Worm (Caenorhabditis elegans) whole organism, late embryonic: ENCODE measurements around the gene col-132.

ENCODE experiments used
- C38D4.7 ChIP-seq: fragments of 200-800 bp; sonication (Bioruptor generic); optimal IDR thresholded peaks from 2 replicates; lab custom pipeline; 2018; ENCODE audit warnings: mild to moderate bottlenecking, missing genetic modification characterization, moderate library complexity, missing compliant biosample characterization
- F13H6.1 ChIP-seq: sonication (generic microtip); optimal IDR thresholded peaks from 2 replicates; lab custom pipeline; 2016; ENCODE audit warnings: missing genetic modification characterization, missing compliant biosample characterization
- K02D7.2 ChIP-seq: sonication (generic microtip); optimal IDR thresholded peaks from 2 replicates; lab custom pipeline; 2017; ENCODE audit warnings: mild to moderate bottlenecking, missing genetic modification characterization, missing compliant biosample characterization
- T23F11.4 ChIP-seq: fragments of 200-800 bp; sonication (Bioruptor generic); optimal IDR thresholded peaks from 2 replicates; lab custom pipeline; 2018; ENCODE audit warnings: mild to moderate bottlenecking, missing genetic modification characterization, missing compliant biosample characterization
- ceh-14 ChIP-seq: sonication (generic microtip); optimal IDR thresholded peaks from 2 replicates; lab custom pipeline; 2016; ENCODE audit warnings: missing genotype, missing genetic modification characterization, missing compliant biosample characterization
- ceh-18 ChIP-seq: sonication (generic microtip); optimal IDR thresholded peaks from 2 replicates; lab custom pipeline; 2016; ENCODE audit warnings: missing genetic modification characterization, missing compliant biosample characterization
- ceh-2 ChIP-seq: sonication (generic microtip); optimal IDR thresholded peaks from 2 replicates; lab custom pipeline; 2016; ENCODE audit warnings: missing genotype, missing genetic modification characterization, missing compliant biosample characterization
- ceh-24 ChIP-seq: sonication (generic microtip); optimal IDR thresholded peaks from 2 replicates; lab custom pipeline; 2016; ENCODE audit warnings: mild to moderate bottlenecking, missing genetic modification characterization, missing compliant biosample characterization
- ceh-30 ChIP-seq: fragments of 150-350 bp; optimal IDR thresholded peaks from 2 replicates; lab custom pipeline; 2014; ENCODE audit warnings: missing biosample characterization, missing genetic modification characterization
- ceh-34 ChIP-seq: sonication (generic microtip); optimal IDR thresholded peaks from 2 replicates; lab custom pipeline; 2016; ENCODE audit warnings: mild to moderate bottlenecking, missing genetic modification characterization, missing compliant biosample characterization
- ceh-45 ChIP-seq: fragments of 200-800 bp; sonication (Bioruptor generic); IDR thresholded peaks from 2 replicates; pipeline ENCODE4 v1.3.6; 2022; ENCODE audit warnings: missing genetic modification reagents, missing genetic modification characterization, missing compliant biosample characterization
- ceh-48 ChIP-seq: sonication (generic microtip); optimal IDR thresholded peaks from 2 replicates; lab custom pipeline; 2016; ENCODE audit warnings: missing genetic modification characterization, inconsistent platforms, missing compliant biosample characterization
- che-1 ChIP-seq: sonication (generic microtip); optimal IDR thresholded peaks from 2 replicates; lab custom pipeline; 2016; ENCODE audit warnings: mild to moderate bottlenecking, missing genetic modification characterization, missing compliant biosample characterization
- dmd-4 ChIP-seq: sonication (generic microtip); optimal IDR thresholded peaks from 2 replicates; lab custom pipeline; 2016; ENCODE audit warnings: borderline replicate concordance, missing genetic modification characterization, missing compliant biosample characterization
- elt-2 ChIP-seq: sonication (generic microtip); optimal IDR thresholded peaks from 2 replicates; lab custom pipeline; 2016; ENCODE audit warnings: missing genetic modification reagents, missing genetic modification characterization, missing compliant biosample characterization
- elt-4 ChIP-seq: sonication (generic microtip); optimal IDR thresholded peaks from 2 replicates; lab custom pipeline; 2016; ENCODE audit warnings: missing genetic modification characterization, missing compliant biosample characterization
- eyg-1 ChIP-seq: sonication (generic microtip); optimal IDR thresholded peaks from 2 replicates; lab custom pipeline; 2016; ENCODE audit warnings: missing genotype, missing genetic modification characterization, missing compliant biosample characterization
- fax-1 ChIP-seq: sonication (generic microtip); optimal IDR thresholded peaks from 2 replicates; lab custom pipeline; 2016; ENCODE audit warnings: missing genotype, missing genetic modification characterization, missing compliant biosample characterization
- fkh-10 ChIP-seq: fragments of 150-350 bp; optimal IDR thresholded peaks from 2 replicates; lab custom pipeline; 2014; ENCODE audit warnings: missing biosample characterization, missing genetic modification reagents, missing genetic modification characterization
- fkh-6 ChIP-seq: sonication (generic microtip); optimal IDR thresholded peaks from 2 replicates; lab custom pipeline; 2016; ENCODE audit warnings: missing genetic modification characterization, missing compliant biosample characterization
- gmeb-2 ChIP-seq: sonication (generic microtip); optimal IDR thresholded peaks from 2 replicates; lab custom pipeline; 2016; ENCODE audit warnings: missing genetic modification characterization, inconsistent platforms, missing compliant biosample characterization
- hlh-13 ChIP-seq: fragments of 200-800 bp; sonication (Bioruptor generic); optimal IDR thresholded peaks from 2 replicates; lab custom pipeline; 2018; ENCODE audit warnings: mild to moderate bottlenecking, missing genetic modification characterization, missing compliant biosample characterization
- hlh-15 ChIP-seq: sonication (generic microtip); optimal IDR thresholded peaks from 2 replicates; lab custom pipeline; 2016; ENCODE audit warnings: missing genetic modification characterization, missing compliant biosample characterization
- hlh-30 ChIP-seq: sonication (generic microtip); optimal IDR thresholded peaks from 2 replicates; lab custom pipeline; 2017; ENCODE audit warnings: antibody characterized with exemption, missing genetic modification characterization, missing compliant biosample characterization; ENCODE audit not compliant: insufficient read depth
- hlh-6 ChIP-seq: sonication (generic microtip); optimal IDR thresholded peaks from 2 replicates; lab custom pipeline; 2016; ENCODE audit warnings: missing genotype, missing genetic modification characterization, missing compliant biosample characterization
- lin-11 ChIP-seq: fragments of 200-800 bp; sonication (Bioruptor generic); optimal IDR thresholded peaks from 2 replicates; lab custom pipeline; 2018; ENCODE audit warnings: mild to moderate bottlenecking, missing genetic modification characterization, missing compliant biosample characterization
- mec-3 ChIP-seq: sonication (generic microtip); optimal IDR thresholded peaks from 2 replicates; lab custom pipeline; 2016; ENCODE audit warnings: borderline replicate concordance, missing genetic modification characterization, missing compliant biosample characterization
- nhr-11 ChIP-seq: fragments of 150-350 bp; optimal IDR thresholded peaks from 2 replicates; lab custom pipeline; 2014; ENCODE audit warnings: missing biosample characterization, missing genetic modification characterization
- nhr-232 ChIP-seq: sonication (generic microtip); optimal IDR thresholded peaks from 2 replicates; lab custom pipeline; 2016; ENCODE audit warnings: missing genetic modification characterization, missing compliant biosample characterization
- pag-3 ChIP-seq: sonication (generic microtip); optimal IDR thresholded peaks from 2 replicates; lab custom pipeline; 2016; ENCODE audit warnings: missing compliant biosample characterization, missing genetic modification characterization, borderline replicate concordance
- pat-9 ChIP-seq: fragments of 200-800 bp; sonication (Bioruptor generic); optimal IDR thresholded peaks from 2 replicates; lab custom pipeline; 2018; ENCODE audit warnings: mild to moderate bottlenecking, missing genetic modification characterization, moderate library complexity, missing compliant biosample characterization
- pax-1 ChIP-seq: fragments of 150-350 bp; optimal IDR thresholded peaks from 2 replicates; lab custom pipeline; 2014; ENCODE audit warnings: missing biosample characterization, missing genetic modification characterization
- pha-2 ChIP-seq: sonication (generic microtip); optimal IDR thresholded peaks from 2 replicates; lab custom pipeline; 2017; ENCODE audit warnings: mild to moderate bottlenecking, missing genetic modification characterization, missing compliant biosample characterization
- pha-4 ChIP-seq: fragments of 150-350 bp; optimal IDR thresholded peaks from 2 replicates; lab custom pipeline; 2018; ENCODE audit warnings: missing biosample characterization, missing genetic modification reagents, missing genetic modification characterization
- pros-1 ChIP-seq: fragments of 150-350 bp; optimal IDR thresholded peaks from 2 replicates; lab custom pipeline; 2014; ENCODE audit warnings: missing biosample characterization, missing genetic modification reagents, missing genetic modification characterization
- rnt-1 ChIP-seq: sonication (generic microtip); optimal IDR thresholded peaks from 2 replicates; lab custom pipeline; 2016; ENCODE audit warnings: missing genetic modification characterization, missing compliant biosample characterization
- sox-2 ChIP-seq: fragments of 200-800 bp; sonication (Bioruptor generic); IDR thresholded peaks from 2 replicates; pipeline ENCODE4 v1.3.6; 2022; ENCODE audit warnings: missing genetic modification reagents, missing genetic modification characterization, missing compliant biosample characterization
- sox-4 ChIP-seq: sonication (generic microtip); optimal IDR thresholded peaks from 2 replicates; lab custom pipeline; 2017; ENCODE audit warnings: mild to moderate bottlenecking, missing genetic modification characterization, inconsistent platforms, missing compliant biosample characterization
- tbx-2 ChIP-seq: sonication (generic microtip); optimal IDR thresholded peaks from 2 replicates; lab custom pipeline; 2016; ENCODE audit warnings: missing genetic modification characterization, missing compliant biosample characterization
- ttx-3 ChIP-seq: sonication (generic microtip); optimal IDR thresholded peaks from 2 replicates; lab custom pipeline; 2016; ENCODE audit warnings: missing genetic modification reagents, missing genetic modification characterization, missing compliant biosample characterization
- zip-5 ChIP-seq: sonication (generic microtip); optimal IDR thresholded peaks from 2 replicates; lab custom pipeline; 2016; ENCODE audit warnings: missing genetic modification characterization, missing compliant biosample characterization

col-132 gene

ce11 chrIV:13070142-13070541 is 20.7 kb downstream of the col-132 start, which contains the start of gene scl-7 (continued):
- TF ChIP-seq hlh-15 (tag; lab: Kevin White, UChicago) = no peak

ce11 chrIV:13068451-13068850 is 22.4 kb downstream of the col-132 start, which contains the start of gene scl-6:
Gene scl-6, plus strand, starts transcription at chrIV:13068751.
- TF ChIP-seq ttx-3 (tag; lab: Kevin White, UChicago) = no peak
- no peak for TF ChIP-seq pha-2 (tag; lab: Kevin White, UChicago)
- TF ChIP-seq mec-3 (tag; lab: Kevin White, UChicago) = no peak
- TF ChIP-seq nhr-232 (tag; lab: Kevin White, UChicago) = no peak
- TF ChIP-seq ceh-45 (GFP tag; lab: Robert Waterston, UW) = no peak
- TF ChIP-seq ceh-18 (tag; lab: Kevin White, UChicago) = no peak
- no peak for TF ChIP-seq ceh-30 (tag; lab: Kevin White, UChicago)
- no peak for TF ChIP-seq che-1 (tag; lab: Kevin White, UChicago)
- TF ChIP-seq tbx-2 (tag; lab: Kevin White, UChicago) = no peak

DNA sequence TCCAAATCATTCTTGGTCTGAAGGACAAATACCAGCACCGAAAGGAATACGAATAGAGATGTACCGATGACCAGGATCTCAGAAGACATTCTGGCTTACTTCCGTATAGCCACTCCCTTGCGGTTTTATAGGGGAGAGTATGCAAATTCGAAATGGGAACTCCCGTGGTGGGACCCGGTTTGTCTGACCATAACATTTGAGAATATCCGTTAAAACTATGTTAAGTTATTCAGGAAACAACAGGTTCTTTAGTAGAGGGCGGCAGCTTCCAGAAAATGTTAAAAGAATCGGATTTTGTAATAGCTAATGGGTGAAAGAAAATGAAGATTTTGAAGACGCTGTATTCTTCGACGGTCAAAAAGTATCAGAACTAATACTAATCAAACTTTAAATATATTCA is 23.7 kb downstream of the col-132 start, which contains the start of gene col-131:
col-131 (minus strand) TSS at position 101 of the 400 bp plus-strand sequence.
- TF ChIP-seq fkh-10 (GFP tag; lab: Kevin White, UChicago) (no peak), sox-4 (no peak), nhr-11 (tag; lab: Kevin White, UChicago) (no peak), ceh-14 (no peak), ceh-48 (tag; lab: Kevin White, UChicago) (no peak), pax-1 (tag; lab: Kevin White, UChicago) (no peak), pag-3 (no peak), pha-4 (tag; lab: Kevin White, UChicago) (no peak), pros-1 (tag; lab: Kevin White, UChicago) (no peak), ceh-18 (tag; lab: Kevin White, UChicago) (no peak), fax-1 (tag; lab: Kevin White, UChicago) (no peak), lin-11 (tag; lab: Kevin White, UChicago) (no peak), ceh-24 (tag; lab: Kevin White, UChicago) (no peak), pha-2 (tag; lab: Kevin White, UChicago) (no peak), hlh-30 (tag; lab: Kevin White, UChicago) (no peak), F13H6.1 (tag; lab: Kevin White, UChicago) (no peak), eyg-1 (tag; lab: Kevin White, UChicago) (no peak), zip-5 (tag; lab: Kevin White, UChicago) (no peak), tbx-2 (tag; lab: Kevin White, UChicago) (no peak)

DNA sequence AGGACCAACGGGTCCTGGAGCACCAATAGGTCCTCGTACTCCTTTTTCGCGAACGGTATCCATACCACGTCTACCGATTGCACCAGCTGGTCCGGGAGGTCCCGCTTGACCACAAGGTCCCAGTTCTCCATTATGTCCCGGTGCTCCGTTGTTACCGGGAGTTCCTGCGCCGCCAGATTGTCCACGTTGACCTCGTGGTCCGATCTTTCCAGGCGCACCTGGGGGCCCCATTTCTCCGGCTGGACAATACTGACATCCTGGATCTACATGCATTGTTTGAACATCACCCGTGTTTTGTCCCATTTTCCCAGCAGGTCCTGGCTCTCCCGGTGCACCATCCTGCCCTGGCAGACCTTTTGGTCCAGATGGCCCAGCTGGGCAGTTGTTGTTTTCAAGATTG is 24.8 kb downstream of the col-132 start:
- TF ChIP-seq gmeb-2 (tag; lab: Kevin White, UChicago) (no peak), elt-4 (tag; lab: Kevin White, UChicago) (peak; percentile 37), C38D4.7 (GFP tag; lab: Kevin White, UChicago) (no peak)

DNA sequence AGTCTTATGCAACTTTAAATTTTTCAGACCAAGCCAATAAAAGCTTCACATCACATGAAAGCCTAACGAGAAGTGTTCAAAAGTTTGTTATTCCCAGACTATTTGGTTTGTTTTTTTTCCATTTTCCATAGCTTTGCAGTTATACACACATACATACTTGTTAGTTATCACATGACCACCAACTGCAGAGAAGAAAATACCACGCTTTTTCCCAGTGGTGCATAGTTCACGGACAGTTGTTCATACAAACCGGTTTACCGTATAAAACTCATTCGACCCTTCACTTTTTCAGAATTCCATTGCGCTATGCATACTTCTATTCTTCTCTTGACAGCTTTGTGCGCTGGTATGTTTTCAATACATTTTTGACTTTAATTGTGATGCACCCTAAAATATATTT is 27.2 kb downstream of the col-132 start, which contains the start of gene scl-5:
scl-5 (plus strand) TSS at position 301 of the 400 bp plus-strand sequence.
- no peak for TF ChIP-seq fkh-6 (tag; lab: Kevin White, UChicago)
- no peak for TF ChIP-seq mec-3 (tag; lab: Kevin White, UChicago)
- no peak for TF ChIP-seq hlh-6 (tag; lab: Kevin White, UChicago)
- no peak for TF ChIP-seq elt-2 (tag; lab: Kevin White, UChicago)
- no peak for TF ChIP-seq ceh-2
- no peak for TF ChIP-seq K02D7.2 (tag; lab: Kevin White, UChicago)
- TF ChIP-seq pha-4 (tag; lab: Kevin White, UChicago) = no peak
- TF ChIP-seq sox-2 (GFP tag; lab: Robert Waterston, UW) = no peak
- TF ChIP-seq ceh-34 (tag; lab: Kevin White, UChicago) = no peak
- no peak for TF ChIP-seq T23F11.4 (GFP tag; lab: Kevin White, UChicago)
- no peak for TF ChIP-seq pat-9 (tag; lab: Kevin White, UChicago)
- TF ChIP-seq ttx-3 (tag; lab: Kevin White, UChicago) = no peak
- no peak for TF ChIP-seq hlh-13 (GFP tag; lab: Kevin White, UChicago)
- TF ChIP-seq rnt-1 (tag; lab: Kevin White, UChicago) = no peak
- TF ChIP-seq nhr-232 (tag; lab: Kevin White, UChicago) = no peak
- no peak for TF ChIP-seq dmd-4 (tag; lab: Kevin White, UChicago)
- TF ChIP-seq, all 69 proteins: peak for 0
